Fruit fly (Drosophila melanogaster) whole organism, larva: ENCODE measurements around the gene CG43136.
A peak's percentile ranks its signal among the peaks of the same experiment; 100 is the strongest.

Source experiments
- noc ChIP-seq: fragments of 200-800 bp; sonication (Bioruptor generic); optimal IDR thresholded peaks from 3 replicates; lab custom pipeline; 2019; ENCODE audit warnings: missing biosample characterization, mild to moderate bottlenecking, missing genetic modification characterization, moderate library complexity

Gene CG43136

dm6 chrX:5880139-5880924 is 26.8 kb downstream of the CG43136 start:
- TF ChIP-seq noc (tag; lab: Kevin White, UChicago): peak; percentile 59

dm6 chrX:5883394-5883793 is 29.8 kb downstream of the CG43136 start:
- TF ChIP-seq noc (tag; lab: Kevin White, UChicago): no peak

- TF ChIP-seq noc (tag; lab: Kevin White, UChicago): no peak
These were observed 30.7 kb downstream of the CG43136 start for dm6 chrX:5884294-5884693.

- TF ChIP-seq noc (tag; lab: Kevin White, UChicago): no peak
These were observed 31.3 kb downstream of the CG43136 start for dm6 chrX:5884887-5885286.

dm6 chrX:5885521-5885920 is 32.0 kb downstream of the CG43136 start:
- TF ChIP-seq noc (tag; lab: Kevin White, UChicago): no peak

- TF ChIP-seq noc (tag; lab: Kevin White, UChicago): no peak
These were observed 32.4 kb downstream of the CG43136 start for dm6 chrX:5885973-5886372.

dm6 chrX:5886764-5887555 is 33.4 kb downstream of the CG43136 start:
- no peak for TF ChIP-seq noc (tag; lab: Kevin White, UChicago)

dm6 chrX:5888260-5888659 is 34.7 kb downstream of the CG43136 start:
- TF ChIP-seq noc (tag; lab: Kevin White, UChicago): no peak

- TF ChIP-seq noc (tag; lab: Kevin White, UChicago): no peak
These were observed 35.4 kb downstream of the CG43136 start for dm6 chrX:5888933-5889332.

dm6 chrX:5891666-5892444 is 38.3 kb downstream of the CG43136 start:
- peak; percentile 82 for TF ChIP-seq noc (tag; lab: Kevin White, UChicago)

dm6 chrX:5892512-5892911 is 39.0 kb downstream of the CG43136 start:
- no peak for TF ChIP-seq noc (tag; lab: Kevin White, UChicago)

dm6 chrX:5893165-5893564 is 39.6 kb downstream of the CG43136 start:
- TF ChIP-seq noc (tag; lab: Kevin White, UChicago): no peak

dm6 chrX:5894529-5895487 is 41.2 kb downstream of the CG43136 start:
- no peak for TF ChIP-seq noc (tag; lab: Kevin White, UChicago)

- TF ChIP-seq noc (tag; lab: Kevin White, UChicago): peak; percentile 57
These were observed 42.4 kb downstream of the CG43136 start for dm6 chrX:5895821-5896550.
